Worm (Caenorhabditis elegans) whole organism, late embryonic: ENCODE results near the gene F15B9.8.
A peak's percentile ranks its signal among the peaks of the same experiment; 100 is the strongest.

Source experiments
- C38D4.7 ChIP-seq: fragments of 200-800 bp; sonication (Bioruptor generic); optimal IDR thresholded peaks from 2 replicates; lab custom pipeline; 2018; ENCODE audit warnings: mild to moderate bottlenecking, missing genetic modification characterization, moderate library complexity, missing compliant biosample characterization
- F13H6.1 ChIP-seq: sonication (generic microtip); optimal IDR thresholded peaks from 2 replicates; lab custom pipeline; 2016; ENCODE audit warnings: missing genetic modification characterization, missing compliant biosample characterization
- K09A11.1 ChIP-seq: sonication (generic microtip); optimal IDR thresholded peaks from 2 replicates; lab custom pipeline; 2017; ENCODE audit warnings: antibody characterized with exemption, mild to moderate bottlenecking, missing genetic modification characterization, missing compliant biosample characterization; ENCODE audit not compliant: insufficient read depth
- T23F11.4 ChIP-seq: fragments of 200-800 bp; sonication (Bioruptor generic); optimal IDR thresholded peaks from 2 replicates; lab custom pipeline; 2018; ENCODE audit warnings: mild to moderate bottlenecking, missing genetic modification characterization, missing compliant biosample characterization
- ceh-14 ChIP-seq: sonication (generic microtip); optimal IDR thresholded peaks from 2 replicates; lab custom pipeline; 2016; ENCODE audit warnings: missing genotype, missing genetic modification characterization, missing compliant biosample characterization
- ceh-18 ChIP-seq: sonication (generic microtip); optimal IDR thresholded peaks from 2 replicates; lab custom pipeline; 2016; ENCODE audit warnings: missing genetic modification characterization, missing compliant biosample characterization
- ceh-22 ChIP-seq: sonication (generic microtip); optimal IDR thresholded peaks from 2 replicates; lab custom pipeline; 2017; ENCODE audit warnings: missing biosample characterization, missing genetic modification characterization
- ceh-24 ChIP-seq: sonication (generic microtip); optimal IDR thresholded peaks from 2 replicates; lab custom pipeline; 2016; ENCODE audit warnings: mild to moderate bottlenecking, missing genetic modification characterization, missing compliant biosample characterization
- ceh-31 ChIP-seq: sonication (generic microtip); optimal IDR thresholded peaks from 2 replicates; lab custom pipeline; 2016; ENCODE audit warnings: missing genetic modification characterization, missing compliant biosample characterization
- ceh-34 ChIP-seq: sonication (generic microtip); optimal IDR thresholded peaks from 2 replicates; lab custom pipeline; 2016; ENCODE audit warnings: mild to moderate bottlenecking, missing genetic modification characterization, missing compliant biosample characterization
- ceh-48 ChIP-seq: sonication (generic microtip); optimal IDR thresholded peaks from 2 replicates; lab custom pipeline; 2016; ENCODE audit warnings: missing genetic modification characterization, inconsistent platforms, missing compliant biosample characterization
- ceh-9 ChIP-seq: sonication (generic microtip); optimal IDR thresholded peaks from 2 replicates; lab custom pipeline; 2016; ENCODE audit warnings: mild to moderate bottlenecking, missing genetic modification characterization, inconsistent platforms, missing compliant biosample characterization
- che-1 ChIP-seq: sonication (generic microtip); optimal IDR thresholded peaks from 2 replicates; lab custom pipeline; 2016; ENCODE audit warnings: mild to moderate bottlenecking, missing genetic modification characterization, missing compliant biosample characterization
- dve-1 ChIP-seq: sonication (generic microtip); optimal IDR thresholded peaks from 2 replicates; lab custom pipeline; 2017; ENCODE audit warnings: antibody characterized with exemption, mild to moderate bottlenecking, missing genetic modification characterization, missing compliant biosample characterization
- elt-2 ChIP-seq: sonication (generic microtip); optimal IDR thresholded peaks from 2 replicates; lab custom pipeline; 2016; ENCODE audit warnings: missing genetic modification reagents, missing genetic modification characterization, missing compliant biosample characterization
- elt-4 ChIP-seq: sonication (generic microtip); optimal IDR thresholded peaks from 2 replicates; lab custom pipeline; 2016; ENCODE audit warnings: missing genetic modification characterization, missing compliant biosample characterization
- ets-4 ChIP-seq: sonication (generic microtip); optimal IDR thresholded peaks from 2 replicates; lab custom pipeline; 2016; ENCODE audit warnings: missing genetic modification characterization, missing compliant biosample characterization
- eyg-1 ChIP-seq: sonication (generic microtip); optimal IDR thresholded peaks from 2 replicates; lab custom pipeline; 2016; ENCODE audit warnings: missing genotype, missing genetic modification characterization, missing compliant biosample characterization
- fkh-10 ChIP-seq: fragments of 150-350 bp; optimal IDR thresholded peaks from 2 replicates; lab custom pipeline; 2014; ENCODE audit warnings: missing biosample characterization, missing genetic modification reagents, missing genetic modification characterization
- fkh-6 ChIP-seq: sonication (generic microtip); optimal IDR thresholded peaks from 2 replicates; lab custom pipeline; 2016; ENCODE audit warnings: missing genetic modification characterization, missing compliant biosample characterization
- gmeb-2 ChIP-seq: sonication (generic microtip); optimal IDR thresholded peaks from 2 replicates; lab custom pipeline; 2016; ENCODE audit warnings: missing genetic modification characterization, inconsistent platforms, missing compliant biosample characterization
- hlh-13 ChIP-seq: fragments of 200-800 bp; sonication (Bioruptor generic); optimal IDR thresholded peaks from 2 replicates; lab custom pipeline; 2018; ENCODE audit warnings: mild to moderate bottlenecking, missing genetic modification characterization, missing compliant biosample characterization
- hlh-15 ChIP-seq: sonication (generic microtip); optimal IDR thresholded peaks from 2 replicates; lab custom pipeline; 2016; ENCODE audit warnings: missing genetic modification characterization, missing compliant biosample characterization
- lim-6 ChIP-seq: sonication (generic microtip); optimal IDR thresholded peaks from 2 replicates; lab custom pipeline; 2016; ENCODE audit warnings: missing genetic modification characterization, missing compliant biosample characterization
- mec-3 ChIP-seq: sonication (generic microtip); optimal IDR thresholded peaks from 2 replicates; lab custom pipeline; 2016; ENCODE audit warnings: borderline replicate concordance, missing genetic modification characterization, missing compliant biosample characterization
- nfya-1 ChIP-seq: sonication (generic microtip); optimal IDR thresholded peaks from 2 replicates; lab custom pipeline; 2017; ENCODE audit warnings: missing genetic modification characterization, mild to moderate bottlenecking, missing compliant biosample characterization, antibody characterized with exemption, moderate library complexity
- npax-4 ChIP-seq: sonication (generic microtip); optimal IDR thresholded peaks from 2 replicates; lab custom pipeline; 2016; ENCODE audit warnings: missing genetic modification characterization, missing compliant biosample characterization
- pat-9 ChIP-seq: fragments of 200-800 bp; sonication (Bioruptor generic); optimal IDR thresholded peaks from 2 replicates; lab custom pipeline; 2018; ENCODE audit warnings: mild to moderate bottlenecking, missing genetic modification characterization, moderate library complexity, missing compliant biosample characterization
- pha-4 ChIP-seq: fragments of 150-350 bp; optimal IDR thresholded peaks from 2 replicates; lab custom pipeline; 2018; ENCODE audit warnings: missing biosample characterization, missing genetic modification reagents, missing genetic modification characterization
- rnt-1 ChIP-seq: sonication (generic microtip); optimal IDR thresholded peaks from 2 replicates; lab custom pipeline; 2016; ENCODE audit warnings: missing genetic modification characterization, missing compliant biosample characterization
- ttx-3 ChIP-seq: sonication (generic microtip); optimal IDR thresholded peaks from 2 replicates; lab custom pipeline; 2016; ENCODE audit warnings: missing genetic modification reagents, missing genetic modification characterization, missing compliant biosample characterization
- unc-3 ChIP-seq, 2 experiments: fragments of 200-800 bp in 1 of 2; sonication (Bioruptor generic) in 1 of 2; sonication (generic microtip) in 1 of 2; conservative IDR thresholded peaks in 1 of 2; optimal IDR thresholded peaks in 1 of 2; 2 replicates each; pipeline versions ENCODE4 v1.3.6 to Lab custom; 2016 to 2022; ENCODE audit warnings: missing compliant biosample characterization in 2 of 2, missing genetic modification characterization in 2 of 2, missing genetic modification reagents in 1 of 2
- unc-42 ChIP-seq: sonication (generic microtip); optimal IDR thresholded peaks from 2 replicates; lab custom pipeline; 2016; ENCODE audit warnings: missing genotype, missing genetic modification characterization, missing compliant biosample characterization
- unc-55 ChIP-seq: sonication (generic microtip); optimal IDR thresholded peaks from 2 replicates; lab custom pipeline; 2017; ENCODE audit warnings: missing biosample characterization, missing genetic modification reagents, missing genetic modification characterization
- zip-5 ChIP-seq: sonication (generic microtip); optimal IDR thresholded peaks from 2 replicates; lab custom pipeline; 2016; ENCODE audit warnings: missing genetic modification characterization, missing compliant biosample characterization

The F15B9.8 gene

DNA sequence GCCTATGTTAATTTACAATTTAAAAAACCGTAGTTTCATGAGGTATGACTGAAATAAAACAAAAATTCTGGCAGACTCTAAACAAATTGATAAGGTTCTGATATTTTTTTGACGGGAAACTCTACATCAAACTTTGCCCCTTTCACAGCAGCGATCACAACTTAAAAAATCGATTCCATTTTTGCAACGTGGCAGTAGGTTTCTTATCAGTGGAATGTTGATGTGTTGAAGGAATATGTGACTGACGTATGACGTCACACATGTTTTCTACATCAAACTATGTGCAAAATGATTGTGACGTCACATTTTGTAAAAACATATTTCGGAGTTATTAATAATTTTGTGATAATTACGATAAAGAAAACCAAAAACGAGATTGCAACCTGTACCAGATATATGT, 23.5 kb downstream of the F15B9.8 start:
- TF ChIP-seq elt-2 (tag; lab: Kevin White, UChicago) = peak; percentile 63
- no peak for TF ChIP-seq mec-3 (tag; lab: Kevin White, UChicago)

DNA sequence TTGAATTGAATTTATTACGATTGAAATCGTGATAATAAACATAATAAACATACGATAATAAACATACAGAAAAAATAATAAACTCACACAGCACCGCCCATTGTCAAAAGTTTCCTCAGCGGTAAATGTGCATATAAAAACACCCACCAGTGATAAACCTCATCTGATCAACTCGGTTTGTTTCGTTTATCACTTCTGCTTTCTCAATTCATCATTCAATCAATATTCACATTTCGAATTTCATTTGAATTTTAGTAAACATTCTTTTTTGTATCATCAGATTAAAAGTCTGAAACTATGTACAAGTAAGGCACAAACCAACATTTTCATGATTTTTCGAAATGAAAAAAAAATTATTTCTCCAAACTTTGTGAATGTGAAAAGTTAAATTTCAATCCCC, 24.8 kb downstream of the F15B9.8 start, which contains the start of gene try-10:
try-10 (minus strand) TSS at position 101 of the 400 bp plus-strand sequence.
- TF ChIP-seq ceh-18 (tag; lab: Kevin White, UChicago) (no peak), gmeb-2 (tag; lab: Kevin White, UChicago) (no peak), ceh-14 (tag; lab: Kevin White, UChicago) (no peak), ets-4 (no peak), fkh-6 (tag; lab: Kevin White, UChicago) (no peak), ceh-31 (tag; lab: Kevin White, UChicago) (no peak), unc-55 (GFP tag; lab: Kevin White, UChicago) (no peak), unc-3 (GFP tag; conservative IDR thresholded peaks at IDR 0.05; lab: Robert Waterston, UW) (no peak), unc-3 (tag; optimal IDR thresholded peaks at IDR 0.05; lab: Kevin White, UChicago) (no peak)

DNA sequence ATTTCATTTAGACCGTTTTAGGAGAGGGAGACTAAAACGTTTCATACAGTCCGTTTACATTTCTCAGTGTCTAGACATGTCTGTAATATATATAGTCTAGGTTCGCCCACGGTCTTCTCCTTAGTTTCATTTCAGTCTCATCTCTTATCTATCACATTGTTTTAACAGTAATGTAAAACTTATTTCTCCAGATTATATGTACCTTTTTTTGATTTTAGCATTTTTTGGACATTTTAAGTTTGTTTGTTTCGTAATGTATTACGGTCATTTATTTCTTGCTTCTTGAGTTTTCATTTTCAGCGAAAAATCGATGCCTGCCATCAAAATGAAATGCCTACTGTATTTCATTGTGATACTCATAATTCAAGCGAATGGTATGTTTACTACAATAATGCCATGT, 25.5 kb downstream of the F15B9.8 start, which contains the start of gene F15B9.6:
F15B9.6 (plus strand) TSS at position 301 of the 400 bp plus-strand sequence.
- TF ChIP-seq dve-1 (tag; lab: Kevin White, UChicago) (no peak), ets-4 (no peak), ceh-48 (tag; lab: Kevin White, UChicago) (no peak), C38D4.7 (no peak), pat-9 (no peak), T23F11.4 (GFP tag; lab: Kevin White, UChicago) (no peak), gmeb-2 (tag; lab: Kevin White, UChicago) (no peak), nfya-1 (tag; lab: Kevin White, UChicago) (no peak), zip-5 (tag; lab: Kevin White, UChicago) (no peak), hlh-15 (tag; lab: Kevin White, UChicago) (no peak), fkh-10 (GFP tag; lab: Kevin White, UChicago) (no peak), K09A11.1 (tag; lab: Kevin White, UChicago) (no peak), ceh-9 (no peak), ceh-24 (no peak), hlh-13 (GFP tag; lab: Kevin White, UChicago) (no peak), ceh-34 (tag; lab: Kevin White, UChicago) (no peak), che-1 (tag; lab: Kevin White, UChicago) (no peak), F13H6.1 (tag; lab: Kevin White, UChicago) (no peak), eyg-1 (tag; lab: Kevin White, UChicago) (no peak)
- TF ChIP-seq, all 69 proteins: peak for 0

DNA sequence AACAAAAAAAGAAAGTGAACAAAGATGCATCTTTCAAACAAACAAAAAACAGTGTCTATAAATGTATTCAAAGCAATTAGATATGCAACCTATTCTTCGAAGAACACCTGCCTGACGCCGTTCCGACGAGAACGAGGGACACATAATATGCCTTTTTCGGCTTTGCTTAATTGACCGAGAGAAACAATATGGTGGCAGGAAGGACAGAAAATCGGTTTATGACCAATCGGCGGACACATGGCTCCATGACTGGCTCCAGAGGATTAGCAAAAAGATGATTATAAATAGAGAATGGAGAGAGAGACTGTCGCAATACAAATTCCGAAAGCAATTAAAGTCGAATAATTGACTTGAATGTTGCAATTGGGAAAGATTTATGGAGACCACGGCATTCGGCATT, 29.9 kb downstream of the F15B9.8 start:
- TF ChIP-seq pha-4 (tag; lab: Kevin White, UChicago) (no peak), rnt-1 (tag; lab: Kevin White, UChicago) (no peak), ttx-3 (tag; lab: Kevin White, UChicago) (no peak), npax-4 (tag; lab: Kevin White, UChicago) (no peak), nfya-1 (tag; lab: Kevin White, UChicago) (peak; percentile 33), elt-4 (tag; lab: Kevin White, UChicago) (no peak), C38D4.7 (no peak), ceh-22 (tag; lab: Kevin White, UChicago) (no peak), lim-6 (tag; lab: Kevin White, UChicago) (no peak), unc-42 (tag; lab: Kevin White, UChicago) (peak; percentile 31), F13H6.1 (tag; lab: Kevin White, UChicago) (no peak)
